ENCODE assay signal across 3 worm cellular contexts in genomic region chrIV:7556265-7556866, ce11.
TF ChIP-seq lines count a peak whose summit lies in the region.

F49E8.7 (minus strand) TSS chrIV:7556365.
F49E8.8 (plus strand) TSS chrIV:7556637.
nprl-2 (plus strand) TSS chrIV:7556816.

TF ChIP-seq in whole organism, L1 larva, 84 proteins besides CTCF, POLR2A, EP300 and RAD21:
- TF ChIP-seq nhr-11 (tag; optimal IDR thresholded peaks at IDR 0.05; lab: Kevin White, UChicago) = no peak
- TF ChIP-seq efl-1 (optimal IDR thresholded peaks at IDR 0.05; lab: Kevin White, UChicago) = no peak
- TF ChIP-seq efl-1 (GFP tag; optimal IDR thresholded peaks at IDR 0.05 in 1 of 2; lab: Kevin White, UChicago) = peak in 1 of 2 experiments; percentile 22
- peak; percentile 61 for TF ChIP-seq F16B12.6 (tag; optimal IDR thresholded peaks at IDR 0.05; lab: Kevin White, UChicago)

TF ChIP-seq in whole organism, L2 larva, 48 proteins besides CTCF, POLR2A, EP300 and RAD21:
- peak; percentile 7 for TF ChIP-seq C34F6.9 (tag; optimal IDR thresholded peaks at IDR 0.05; lab: Kevin White, UChicago)
- no peak for TF ChIP-seq zag-1 (tag; optimal IDR thresholded peaks at IDR 0.05; lab: Kevin White, UChicago)
- TF ChIP-seq mbf-1 (tag; optimal IDR thresholded peaks at IDR 0.05; lab: Kevin White, UChicago) = no peak

TF ChIP-seq in whole organism, L3 larva, 47 proteins besides CTCF, POLR2A, EP300 and RAD21:
- TF ChIP-seq ama-1 (optimal IDR thresholded peaks at IDR 0.05; lab: Kevin White, UChicago) = no peak
- peak; percentile 32 for TF ChIP-seq pha-4 (tag; optimal IDR thresholded peaks at IDR 0.05; lab: Kevin White, UChicago)
